Fruit fly (Drosophila melanogaster) whole organism: Measurements from ENCODE around the gene hb.

ENCODE experiments used
- CG8478 ChIP-seq: fragments of >200 bp; optimal IDR thresholded peaks from 2 replicates; lab custom pipeline; 2018; ENCODE audit warnings: inconsistent platforms
- Dll ChIP-seq: fragments of >200 bp; optimal IDR thresholded peaks from 2 replicates; lab custom pipeline; 2017
- EcR ChIP-seq, 2 experiments: fragments of >200 bp; optimal IDR thresholded peaks; 2 replicates each; lab custom pipeline; 2017; ENCODE audit warnings: missing biosample characterization in 2 of 2, missing genetic modification characterization in 2 of 2, missing genetic modification reagents in 2 of 2
- pan ChIP-seq: fragments of >200 bp; optimal IDR thresholded peaks from 2 replicates; lab custom pipeline; 2017
- psq ChIP-seq: fragments of >200 bp; optimal IDR thresholded peaks from 2 replicates; lab custom pipeline; 2017
- usp ChIP-seq: fragments of >200 bp; optimal IDR thresholded peaks from 2 replicates; lab custom pipeline; 2017; ENCODE audit warnings: missing biosample characterization, missing genetic modification characterization, mixed read lengths

DNA sequence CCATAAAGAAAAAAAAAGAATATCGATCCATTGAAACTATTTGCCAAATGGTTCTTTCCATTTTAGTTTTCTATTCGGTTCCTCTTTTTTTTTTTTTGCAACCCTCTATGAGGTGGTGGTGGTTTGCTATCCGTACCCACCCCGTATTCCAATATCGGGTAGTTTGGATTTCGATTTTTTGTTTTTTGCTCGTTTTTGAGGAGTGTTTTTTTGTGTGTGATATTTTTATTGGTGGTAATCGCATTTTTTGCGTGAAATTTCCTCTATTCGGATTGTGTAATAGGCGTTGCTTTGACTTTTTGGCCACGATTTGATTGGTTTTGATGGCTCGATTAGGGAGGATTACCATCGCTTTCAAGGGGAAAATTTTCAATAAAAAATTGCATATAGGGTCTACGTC, 11.2 kb downstream of the hb start:
- TF ChIP-seq usp (GFP tag; lab: Kevin White, UChicago) (no peak), Dll (lab: Kevin White, UChicago) (no peak), psq (lab: Kevin White, UChicago) (no peak), pan (lab: Kevin White, UChicago) (no peak), CG8478 (no peak), EcR (GFP tag; optimal IDR thresholded peaks at IDR 0.05; lab: Kevin White, UChicago) (no peak)
